Worm (Caenorhabditis elegans) whole organism, young adult: Measurements from ENCODE around the gene daf-9.

Experiments
- B0019.2 ChIP-seq: fragments of 200-800 bp; sonication (Bioruptor generic); conservative IDR thresholded peaks from 2 replicates; pipeline ENCODE4 v1.3.6; 2022; ENCODE audit warnings: missing genetic modification reagents, missing genetic modification characterization, missing compliant biosample characterization
- C17E4.6 ChIP-seq: fragments of 200-800 bp; sonication (Bioruptor generic); IDR thresholded peaks from 2 replicates; pipeline ENCODE4 v1.3.6; 2022; ENCODE audit warnings: missing genetic modification reagents, missing genetic modification characterization, missing compliant biosample characterization
- F57A8.1 ChIP-seq: fragments of 200-800 bp; sonication (Bioruptor generic); optimal IDR thresholded peaks from 2 replicates; lab custom pipeline; 2018; ENCODE audit warnings: mild to moderate bottlenecking, missing genetic modification characterization, moderate library complexity, missing compliant biosample characterization
- K11D2.4 ChIP-seq: fragments of 200-800 bp; sonication (Bioruptor generic); IDR thresholded peaks from 2 replicates; pipeline ENCODE4 v1.3.6; 2022; ENCODE audit warnings: missing genetic modification reagents, missing genetic modification characterization, missing compliant biosample characterization
- K12H6.12 ChIP-seq: fragments of 200-800 bp; sonication (Bioruptor generic); optimal IDR thresholded peaks from 2 replicates; lab custom pipeline; 2018; ENCODE audit warnings: mild to moderate bottlenecking, missing genetic modification characterization, missing compliant biosample characterization
- Y67H2A.10 ChIP-seq: fragments of 200-800 bp; sonication (Bioruptor generic); conservative IDR thresholded peaks from 2 replicates; pipeline ENCODE4 v1.3.6; 2022; ENCODE audit warnings: missing genetic modification reagents, missing genetic modification characterization, missing compliant biosample characterization
- atf-7 ChIP-seq: sonication (generic microtip); optimal IDR thresholded peaks from 2 replicates; lab custom pipeline; 2017; ENCODE audit warnings: mild to moderate bottlenecking, missing genetic modification characterization, missing compliant biosample characterization
- attf-5 ChIP-seq: fragments of 200-800 bp; sonication (Bioruptor generic); optimal IDR thresholded peaks from 2 replicates; lab custom pipeline; 2018; ENCODE audit warnings: mild to moderate bottlenecking, missing genetic modification characterization, missing compliant biosample characterization
- attf-6 ChIP-seq: fragments of 200-800 bp; sonication (Bioruptor generic); IDR thresholded peaks from 2 replicates; pipeline ENCODE4 v1.3.6; 2022; ENCODE audit warnings: missing genetic modification reagents, missing genetic modification characterization, missing compliant biosample characterization
- bed-1 ChIP-seq: fragments of 200-800 bp; sonication (Bioruptor generic); IDR thresholded peaks from 2 replicates; pipeline ENCODE4 v1.3.6; 2022; ENCODE audit warnings: missing genetic modification reagents, missing genetic modification characterization, missing compliant biosample characterization
- cebp-1 ChIP-seq, 2 experiments: fragments of 200-800 bp in 1 of 2; sonication (Bioruptor generic) in 1 of 2; sonication (generic microtip) in 1 of 2; IDR thresholded peaks in 1 of 2; optimal IDR thresholded peaks in 1 of 2; 2 replicates each; pipeline versions ENCODE4 v1.3.6 to Lab custom; 2017 to 2022; ENCODE audit warnings: missing compliant biosample characterization in 2 of 2, missing genetic modification characterization in 2 of 2, mild to moderate bottlenecking in 1 of 2, missing genetic modification reagents in 1 of 2, moderate library complexity in 1 of 2
- ceh-100 ChIP-seq: fragments of 200-800 bp; sonication (Bioruptor generic); IDR thresholded peaks from 2 replicates; pipeline ENCODE4 v1.3.6; 2022; ENCODE audit warnings: missing genetic modification reagents, missing genetic modification characterization, missing compliant biosample characterization
- ceh-27 ChIP-seq: fragments of 200-800 bp; sonication (Bioruptor generic); optimal IDR thresholded peaks from 2 replicates; lab custom pipeline; 2018; ENCODE audit warnings: mild to moderate bottlenecking, missing genetic modification characterization, moderate library complexity, missing compliant biosample characterization
- ceh-58 ChIP-seq: fragments of 200-800 bp; sonication (Bioruptor generic); IDR thresholded peaks from 2 replicates; pipeline ENCODE4 v1.3.6; 2022; ENCODE audit warnings: missing genetic modification characterization, missing compliant biosample characterization
- ceh-79 ChIP-seq: sonication (generic microtip); optimal IDR thresholded peaks from 2 replicates; lab custom pipeline; 2017; ENCODE audit warnings: mild to moderate bottlenecking, missing genetic modification characterization, missing compliant biosample characterization
- dox-1 ChIP-seq: fragments of 200-800 bp; sonication (Bioruptor generic); IDR thresholded peaks from 2 replicates; pipeline ENCODE4 v1.3.6; 2022; ENCODE audit warnings: missing genetic modification reagents, missing genetic modification characterization, missing compliant biosample characterization
- egl-44 ChIP-seq: fragments of 200-800 bp; sonication (Bioruptor generic); IDR thresholded peaks from 2 replicates; pipeline ENCODE4 v1.3.6; 2022; ENCODE audit warnings: missing genetic modification reagents, missing genetic modification characterization, missing compliant biosample characterization
- egrh-3 ChIP-seq: fragments of 200-800 bp; sonication (Bioruptor generic); IDR thresholded peaks from 2 replicates; pipeline ENCODE4 v1.3.6; 2022; ENCODE audit warnings: missing genetic modification reagents, missing genetic modification characterization, missing compliant biosample characterization
- ekl-4 ChIP-seq: fragments of 200-800 bp; sonication (Bioruptor generic); IDR thresholded peaks from 2 replicates; pipeline ENCODE4 v1.3.6; 2022; ENCODE audit warnings: missing genetic modification reagents, missing genetic modification characterization, missing compliant biosample characterization
- ets-4 ChIP-seq: fragments of 200-800 bp; sonication (Bioruptor generic); optimal IDR thresholded peaks from 2 replicates; lab custom pipeline; 2018; ENCODE audit warnings: mild to moderate bottlenecking, missing genetic modification characterization, missing compliant biosample characterization
- fkh-3 ChIP-seq: sonication (generic microtip); optimal IDR thresholded peaks from 2 replicates; lab custom pipeline; 2016; ENCODE audit warnings: mild to moderate bottlenecking, missing genetic modification characterization, missing compliant biosample characterization
- him-1 ChIP-seq: sonication (generic microtip); optimal IDR thresholded peaks from 2 replicates; lab custom pipeline; 2016; ENCODE audit warnings: missing genotype, missing genetic modification reagents, missing genetic modification characterization, missing compliant biosample characterization
- hlh-12 ChIP-seq: sonication (generic microtip); optimal IDR thresholded peaks from 2 replicates; lab custom pipeline; 2016; ENCODE audit warnings: missing genetic modification characterization, missing compliant biosample characterization
- hsf-1 ChIP-seq: fragments of 200-800 bp; sonication (Bioruptor generic); IDR thresholded peaks from 2 replicates; pipeline ENCODE4 v1.3.6; 2022; ENCODE audit warnings: missing genetic modification reagents, missing genetic modification characterization, missing compliant biosample characterization
- let-526 ChIP-seq: fragments of 200-800 bp; sonication (Bioruptor generic); IDR thresholded peaks from 2 replicates; pipeline ENCODE4 v1.3.6; 2022; ENCODE audit warnings: missing genetic modification reagents, missing genetic modification characterization, missing compliant biosample characterization
- lin-40 ChIP-seq: sonication (generic microtip); optimal IDR thresholded peaks from 2 replicates; lab custom pipeline; 2016; ENCODE audit warnings: missing genetic modification characterization, mild to moderate bottlenecking, missing compliant biosample characterization, missing genotype, missing genetic modification reagents
- lsl-1 ChIP-seq: fragments of 200-800 bp; sonication (Bioruptor generic); optimal IDR thresholded peaks from 2 replicates; lab custom pipeline; 2018; ENCODE audit warnings: mild to moderate bottlenecking, missing genetic modification characterization, moderate library complexity, missing compliant biosample characterization
- madf-10 ChIP-seq: sonication (generic microtip); optimal IDR thresholded peaks from 2 replicates; lab custom pipeline; 2016; ENCODE audit warnings: mild to moderate bottlenecking, missing genetic modification characterization, missing compliant biosample characterization
- madf-8 ChIP-seq: fragments of 200-800 bp; sonication (Bioruptor generic); conservative IDR thresholded peaks from 2 replicates; pipeline ENCODE4 v1.3.6; 2022; ENCODE audit warnings: missing genetic modification reagents, missing genetic modification characterization, missing compliant biosample characterization
- mel-28 ChIP-seq: sonication (generic microtip); optimal IDR thresholded peaks from 2 replicates; lab custom pipeline; 2016; ENCODE audit warnings: borderline replicate concordance, mild to moderate bottlenecking, missing genetic modification characterization, missing compliant biosample characterization
- nhr-179 ChIP-seq: sonication (generic microtip); optimal IDR thresholded peaks from 2 replicates; lab custom pipeline; 2016; ENCODE audit warnings: mild to moderate bottlenecking, missing genetic modification characterization, missing compliant biosample characterization
- nhr-80 ChIP-seq: sonication (generic microtip); optimal IDR thresholded peaks from 2 replicates; lab custom pipeline; 2016; ENCODE audit warnings: missing genetic modification characterization, missing compliant biosample characterization
- repo-1 ChIP-seq: sonication (generic microtip); optimal IDR thresholded peaks from 2 replicates; lab custom pipeline; 2017; ENCODE audit warnings: mild to moderate bottlenecking, missing genetic modification characterization, missing compliant biosample characterization
- rpc-1 ChIP-seq, 2 experiments: fragments of 150-350 bp in 1 of 2; sonication (generic microtip) in 1 of 2; optimal IDR thresholded peaks; 2 replicates each; lab custom pipeline; 2014 to 2018; ENCODE audit warnings: missing biosample characterization in 1 of 2, missing genetic modification characterization in 1 of 2, missing genetic modification reagents in 1 of 2, missing genotype in 1 of 2
- snpc-3.4 ChIP-seq: sonication (generic microtip); optimal IDR thresholded peaks from 2 replicates; lab custom pipeline; 2017; ENCODE audit warnings: missing genetic modification characterization, mild to moderate bottlenecking, missing compliant biosample characterization, antibody characterized with exemption, moderate library complexity, missing genotype, missing genetic modification reagents
- snpc-4 ChIP-seq, 5 experiments: fragments of 150-350 bp in 1 of 5; sonication (generic microtip) in 4 of 5; optimal IDR thresholded peaks; 2 replicates each; lab custom pipeline; 2014 to 2018; ENCODE audit warnings: missing genetic modification characterization in 5 of 5, missing biosample characterization in 3 of 5, antibody characterized with exemption in 2 of 5, mild to moderate bottlenecking in 2 of 5, missing compliant biosample characterization in 2 of 5, missing genotype in 2 of 5, moderate library complexity in 2 of 5, missing genetic modification reagents in 1 of 5
- tbp1 ChIP-seq: fragments of 200-800 bp; sonication (Bioruptor generic); optimal IDR thresholded peaks from 2 replicates; lab custom pipeline; 2018; ENCODE audit warnings: mild to moderate bottlenecking, missing genetic modification characterization, missing compliant biosample characterization
- zim-3 ChIP-seq: sonication (generic microtip); optimal IDR thresholded peaks from 2 replicates; lab custom pipeline; 2017; ENCODE audit warnings: mild to moderate bottlenecking, missing genetic modification characterization, moderate library complexity, missing compliant biosample characterization
- ztf-22 ChIP-seq: fragments of 200-800 bp; sonication (Bioruptor generic); optimal IDR thresholded peaks from 2 replicates; lab custom pipeline; 2018; ENCODE audit warnings: mild to moderate bottlenecking, missing genetic modification characterization, moderate library complexity, missing compliant biosample characterization
- ztf-25 ChIP-seq: fragments of 200-800 bp; sonication (Bioruptor generic); IDR thresholded peaks from 2 replicates; pipeline ENCODE4 v1.3.6; 2022; ENCODE audit warnings: missing genetic modification reagents, missing genetic modification characterization, missing compliant biosample characterization
- ztf-26 ChIP-seq: sonication (generic microtip); optimal IDR thresholded peaks from 2 replicates; lab custom pipeline; 2017; ENCODE audit warnings: missing genetic modification characterization, missing compliant biosample characterization
- ztf-3 ChIP-seq: fragments of 200-800 bp; sonication (Bioruptor generic); optimal IDR thresholded peaks from 2 replicates; lab custom pipeline; 2018; ENCODE audit warnings: mild to moderate bottlenecking, missing genetic modification characterization, missing compliant biosample characterization

daf-9 gene

DNA sequence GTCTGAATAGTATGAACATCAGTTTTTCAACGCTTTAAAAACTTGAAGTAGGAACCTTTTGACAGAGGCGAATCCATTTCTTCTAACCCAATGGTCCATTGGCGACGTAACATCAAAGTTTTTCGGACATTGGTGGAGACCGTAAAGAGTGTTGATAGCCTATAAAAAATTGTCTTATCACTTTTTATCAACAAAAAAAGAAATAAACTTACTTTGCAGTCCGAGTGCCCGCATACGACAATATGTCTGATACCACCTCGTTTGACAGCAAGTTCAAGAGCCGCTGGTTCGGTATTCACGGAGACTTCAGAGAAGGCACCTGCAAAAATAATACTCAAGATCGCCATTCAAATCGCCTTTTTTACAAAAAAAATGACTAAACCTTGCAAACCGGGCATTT, 6.6 kb downstream of the daf-9 start:
- TF ChIP-seq rpc-1 (optimal IDR thresholded peaks at IDR 0.05; lab: Kevin White, UChicago) (no peak), rpc-1 (tag; optimal IDR thresholded peaks at IDR 0.05; lab: Kevin White, UChicago) (no peak), nhr-80 (tag; lab: Kevin White, UChicago) (peak; percentile 23)

DNA sequence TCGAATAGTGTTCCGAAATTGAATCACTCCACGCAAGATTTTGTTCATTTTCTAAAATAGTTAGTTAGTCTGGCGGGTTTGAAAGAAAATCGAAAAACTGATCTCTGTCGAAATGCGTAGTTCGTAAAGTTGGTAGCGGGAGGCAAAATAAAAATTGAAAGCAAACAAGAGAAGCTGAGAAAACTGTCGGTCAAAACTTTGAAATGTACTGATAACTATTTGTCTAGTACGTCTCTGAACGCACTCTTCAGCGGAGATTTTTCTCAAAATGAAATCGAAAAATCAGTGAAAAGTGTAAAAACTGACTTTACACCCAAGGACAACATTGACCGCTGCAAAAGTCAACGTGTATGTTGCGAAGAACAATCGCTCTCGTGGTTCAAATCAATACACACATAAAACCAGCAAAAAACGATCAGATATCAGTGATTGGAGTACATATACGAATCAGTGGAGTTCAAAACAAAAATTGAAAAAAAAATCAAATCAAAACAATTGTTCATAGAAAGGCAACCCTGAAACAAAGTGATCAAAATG, 8.0 kb downstream of the daf-9 start, which contains the start of gene bca-1:
bca-1 (minus strand) TSS at position 51 of the 537 bp plus-strand sequence.
- TF ChIP-seq madf-8 (no peak), B0019.2 (GFP tag; lab: Robert Waterston, UW) (no peak), F57A8.1 (no peak), bed-1 (no peak), C17E4.6 (GFP tag; lab: Robert Waterston, UW) (no peak), tbp1 (GFP tag; lab: Kevin White, UChicago) (no peak), K11D2.4 (GFP tag; lab: Robert Waterston, UW) (no peak), lin-40 (tag; lab: Kevin White, UChicago) (peak; percentile 56), nhr-80 (tag; lab: Kevin White, UChicago) (peak; percentile 52), ceh-58 (GFP tag; lab: Robert Waterston, UW) (no peak), let-526 (GFP tag; lab: Robert Waterston, UW) (no peak), atf-7 (no peak), hlh-12 (no peak), him-1 (tag; lab: Kevin White, UChicago) (no peak), snpc-3.4 (tag; lab: Kevin White, UChicago) (no peak), hsf-1 (GFP tag; lab: Robert Waterston, UW) (no peak), ceh-79 (tag; lab: Kevin White, UChicago) (no peak), ceh-100 (GFP tag; lab: Robert Waterston, UW) (no peak), ztf-26 (tag; lab: Kevin White, UChicago) (peak; percentile 55), attf-6 (GFP tag; lab: Robert Waterston, UW) (no peak), snpc-4 (GFP tag; optimal IDR thresholded peaks at IDR 0.05; lab: Kevin White, UChicago) (no peak), snpc-4 (tag; optimal IDR thresholded peaks at IDR 0.05; lab: Kevin White, UChicago) (no peak), ceh-27 (GFP tag; lab: Kevin White, UChicago) (no peak), K12H6.12 (no peak), ztf-3 (GFP tag; lab: Kevin White, UChicago) (no peak), Y67H2A.10 (no peak), cebp-1 (GFP tag; IDR thresholded peaks at IDR 0.05; lab: Robert Waterston, UW) (no peak), cebp-1 (tag; optimal IDR thresholded peaks at IDR 0.05; lab: Kevin White, UChicago) (peak; percentile 11), ekl-4 (GFP tag; lab: Robert Waterston, UW) (no peak), repo-1 (no peak), egl-44 (no peak), ztf-22 (no peak), attf-5 (GFP tag; lab: Kevin White, UChicago) (no peak)

DNA sequence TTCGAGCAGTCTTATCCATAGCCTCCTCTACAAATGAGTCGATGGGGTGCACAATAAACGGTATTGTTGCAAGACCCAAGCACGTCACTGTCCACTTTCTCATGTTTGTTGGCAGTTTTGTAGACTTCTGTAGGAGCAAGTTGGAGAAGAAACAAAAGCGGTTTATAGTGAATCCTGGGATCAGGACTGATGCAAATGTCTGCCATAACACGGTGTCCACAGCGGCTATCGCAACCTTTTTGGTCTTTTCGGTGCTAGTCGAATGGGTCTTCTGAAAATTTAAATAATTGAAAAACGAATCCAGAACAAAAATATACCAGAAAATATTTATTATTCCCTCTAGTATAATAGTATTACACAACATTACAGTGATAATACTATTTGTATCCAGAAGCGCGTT, 8.6 kb downstream of the daf-9 start:
- TF ChIP-seq ztf-25 (GFP tag; lab: Robert Waterston, UW), result no peak
- TF ChIP-seq, all 124 proteins: peak for 0

- no peak for TF ChIP-seq ztf-22
- no peak for TF ChIP-seq madf-10 (tag; lab: Kevin White, UChicago)
- TF ChIP-seq dox-1 (GFP tag; lab: Robert Waterston, UW), result no peak
- TF ChIP-seq K12H6.12, result no peak
- TF ChIP-seq lsl-1 (GFP tag; lab: Kevin White, UChicago), result no peak
- no peak for TF ChIP-seq attf-5 (GFP tag; lab: Kevin White, UChicago)
- no peak for TF ChIP-seq nhr-179
- no peak for TF ChIP-seq B0019.2 (GFP tag; lab: Robert Waterston, UW)
- no peak for TF ChIP-seq ets-4
- no peak for TF ChIP-seq egrh-3 (GFP tag; lab: Robert Waterston, UW)
- no peak for TF ChIP-seq zim-3
- no peak for TF ChIP-seq mel-28 (tag; lab: Kevin White, UChicago)
- no peak for TF ChIP-seq fkh-3 (tag; lab: Kevin White, UChicago)
- TF ChIP-seq, all 124 proteins: peak for 0
Measured at ce11 chrX:6206305-6206704, 9.6 kb downstream of the daf-9 start, which contains the start of gene mtp-18. Gene mtp-18, minus strand, starts transcription at chrX:6206405.
